Worm (Caenorhabditis elegans) whole organism, early embryonic: ENCODE data around the gene F58H7.5.

Experiments used
- B0310.2 ChIP-seq: sonication (generic microtip); optimal IDR thresholded peaks from 2 replicates; lab custom pipeline; 2016; ENCODE audit warnings: mild to moderate bottlenecking, missing genetic modification characterization, missing compliant biosample characterization
- F13C5.2 ChIP-seq: sonication (generic microtip); optimal IDR thresholded peaks from 2 replicates; lab custom pipeline; 2017; ENCODE audit warnings: mild to moderate bottlenecking, missing genetic modification characterization, inconsistent platforms, missing compliant biosample characterization
- aly-1 ChIP-seq: sonication (generic microtip); optimal IDR thresholded peaks from 2 replicates; lab custom pipeline; 2016; ENCODE audit warnings: missing genetic modification characterization, missing compliant biosample characterization
- ama-1 ChIP-seq: fragments of 150-350 bp; optimal IDR thresholded peaks from 2 replicates; lab custom pipeline; 2014
- ceh-13 ChIP-seq: fragments of 200-800 bp; sonication (Bioruptor generic); optimal IDR thresholded peaks from 2 replicates; lab custom pipeline; 2018; ENCODE audit warnings: mild to moderate bottlenecking, missing genetic modification characterization, missing compliant biosample characterization
- ceh-36 ChIP-seq: sonication (generic microtip); optimal IDR thresholded peaks from 2 replicates; lab custom pipeline; 2016; ENCODE audit warnings: missing genetic modification characterization, inconsistent platforms, missing compliant biosample characterization
- ets-7 ChIP-seq: sonication (generic microtip); optimal IDR thresholded peaks from 2 replicates; lab custom pipeline; 2016; ENCODE audit warnings: missing genotype, missing genetic modification characterization, missing compliant biosample characterization
- flt-1 ChIP-seq: fragments of 200-800 bp; sonication (Bioruptor generic); IDR thresholded peaks from 2 replicates; pipeline ENCODE4 v1.3.6; 2022; ENCODE audit warnings: missing genetic modification characterization, missing compliant biosample characterization
- hmbx-1 ChIP-seq: sonication (generic microtip); optimal IDR thresholded peaks from 2 replicates; lab custom pipeline; 2016; ENCODE audit warnings: mild to moderate bottlenecking, missing genetic modification characterization, missing compliant biosample characterization
- hmg-4 ChIP-seq: fragments of 200-800 bp; sonication (Bioruptor generic); optimal IDR thresholded peaks from 2 replicates; lab custom pipeline; 2018; ENCODE audit warnings: mild to moderate bottlenecking, missing genetic modification characterization, missing compliant biosample characterization
- hnd-1 ChIP-seq: sonication (generic microtip); optimal IDR thresholded peaks from 2 replicates; lab custom pipeline; 2016; ENCODE audit warnings: missing genetic modification characterization, missing compliant biosample characterization
- pes-1 ChIP-seq: fragments of 200-800 bp; sonication (Bioruptor generic); IDR thresholded peaks from 2 replicates; pipeline ENCODE4 v1.3.6; 2022; ENCODE audit warnings: missing genetic modification reagents, missing genetic modification characterization, missing compliant biosample characterization
- scrt-1 ChIP-seq: fragments of 200-800 bp; sonication (Bioruptor generic); IDR thresholded peaks from 2 replicates; pipeline ENCODE4 v1.3.6; 2022; ENCODE audit warnings: missing genetic modification characterization, missing compliant biosample characterization
- sea-1 ChIP-seq: fragments of 200-800 bp; sonication (Bioruptor generic); conservative IDR thresholded peaks from 2 replicates; pipeline ENCODE4 v1.3.6; 2022; ENCODE audit warnings: missing genetic modification characterization, missing compliant biosample characterization
- tbx-11 ChIP-seq: fragments of 200-800 bp; sonication (Bioruptor generic); IDR thresholded peaks from 2 replicates; pipeline ENCODE4 v1.3.6; 2022; ENCODE audit warnings: missing genetic modification characterization, missing compliant biosample characterization
- tbx-37 ChIP-seq: fragments of 200-800 bp; sonication (Bioruptor generic); conservative IDR thresholded peaks from 2 replicates; pipeline ENCODE4 v1.3.6; 2022; ENCODE audit warnings: missing genetic modification reagents, missing genetic modification characterization, missing compliant biosample characterization
- tra-4 ChIP-seq: sonication (generic microtip); optimal IDR thresholded peaks from 2 replicates; lab custom pipeline; 2017; ENCODE audit warnings: missing genetic modification characterization, missing compliant biosample characterization

F58H7.5 gene

ce11 chrIV:924323-924932 is 4.6 kb downstream of the F58H7.5 start, which contains the start of gene lgc-30:
lgc-30 (plus strand) TSS chrIV:924882.
- no peak for TF ChIP-seq tbx-11 (GFP tag; lab: Robert Waterston, UW)
- no peak for TF ChIP-seq tbx-37 (GFP tag; lab: Robert Waterston, UW)
- no peak for TF ChIP-seq pes-1 (GFP tag; lab: Robert Waterston, UW)
- TF ChIP-seq aly-1 (tag; lab: Kevin White, UChicago): no peak
- no peak for TF ChIP-seq F13C5.2 (tag; lab: Kevin White, UChicago)
- no peak for TF ChIP-seq ama-1
- TF ChIP-seq flt-1: no peak
- TF ChIP-seq hmbx-1 (tag; lab: Kevin White, UChicago): no peak
- TF ChIP-seq ceh-36 (tag; lab: Kevin White, UChicago): no peak
- TF ChIP-seq scrt-1 (GFP tag; lab: Robert Waterston, UW): no peak
- TF ChIP-seq sea-1 (GFP tag; lab: Robert Waterston, UW): no peak
- TF ChIP-seq ceh-13: no peak
- TF ChIP-seq tra-4 (tag; lab: Kevin White, UChicago): no peak

ce11 chrIV:927510-927909 is 7.7 kb downstream of the F58H7.5 start:
- TF ChIP-seq scrt-1 (GFP tag; lab: Robert Waterston, UW) (no peak), ama-1 (no peak)

ce11 chrIV:935725-936124 is 15.9 kb downstream of the F58H7.5 start, which contains the start of gene F58H7.1:
F58H7.1 (minus strand) TSS chrIV:935825.
- TF ChIP-seq ceh-13 (no peak), F13C5.2 (tag; lab: Kevin White, UChicago) (no peak), scrt-1 (GFP tag; lab: Robert Waterston, UW) (no peak), hnd-1 (tag; lab: Kevin White, UChicago) (no peak), hmbx-1 (tag; lab: Kevin White, UChicago) (no peak), ama-1 (no peak), pes-1 (GFP tag; lab: Robert Waterston, UW) (no peak), hmg-4 (GFP tag; lab: Kevin White, UChicago) (no peak), ceh-36 (tag; lab: Kevin White, UChicago) (no peak), tbx-11 (GFP tag; lab: Robert Waterston, UW) (no peak), ets-7 (no peak), aly-1 (tag; lab: Kevin White, UChicago) (no peak), sea-1 (GFP tag; lab: Robert Waterston, UW) (no peak), tbx-37 (GFP tag; lab: Robert Waterston, UW) (no peak), B0310.2 (no peak), tra-4 (tag; lab: Kevin White, UChicago) (no peak), flt-1 (no peak)

- TF ChIP-seq tbx-11 (GFP tag; lab: Robert Waterston, UW) (no peak), scrt-1 (GFP tag; lab: Robert Waterston, UW) (no peak), hmbx-1 (tag; lab: Kevin White, UChicago) (no peak), pes-1 (GFP tag; lab: Robert Waterston, UW) (no peak), ama-1 (no peak), hnd-1 (tag; lab: Kevin White, UChicago) (no peak), ceh-13 (no peak), ceh-36 (tag; lab: Kevin White, UChicago) (no peak), sea-1 (GFP tag; lab: Robert Waterston, UW) (no peak), flt-1 (no peak)
Measured at ce11 chrIV:945601-946000, 25.8 kb downstream of the F58H7.5 start, which contains the start of gene faah-3. faah-3 (minus strand) TSS chrIV:945653.

- TF ChIP-seq hnd-1 (tag; lab: Kevin White, UChicago) (no peak), pes-1 (GFP tag; lab: Robert Waterston, UW) (no peak), aly-1 (tag; lab: Kevin White, UChicago) (no peak), ceh-13 (no peak), ama-1 (no peak), tra-4 (tag; lab: Kevin White, UChicago) (no peak), B0310.2 (no peak), ceh-36 (tag; lab: Kevin White, UChicago) (no peak), F13C5.2 (tag; lab: Kevin White, UChicago) (no peak), ets-7 (no peak), scrt-1 (GFP tag; lab: Robert Waterston, UW) (no peak), tbx-11 (GFP tag; lab: Robert Waterston, UW) (no peak), flt-1 (no peak), hmbx-1 (tag; lab: Kevin White, UChicago) (no peak), tbx-37 (GFP tag; lab: Robert Waterston, UW) (no peak), sea-1 (GFP tag; lab: Robert Waterston, UW) (no peak), hmg-4 (GFP tag; lab: Kevin White, UChicago) (no peak)
Measured at ce11 chrIV:949940-950592, 30.3 kb downstream of the F58H7.5 start.

- TF ChIP-seq hnd-1 (tag; lab: Kevin White, UChicago): no peak
- no peak for TF ChIP-seq ama-1
- TF ChIP-seq ets-7: no peak
- no peak for TF ChIP-seq B0310.2
- no peak for TF ChIP-seq F13C5.2 (tag; lab: Kevin White, UChicago)
- TF ChIP-seq tra-4 (tag; lab: Kevin White, UChicago): no peak
- no peak for TF ChIP-seq tbx-37 (GFP tag; lab: Robert Waterston, UW)
- TF ChIP-seq scrt-1 (GFP tag; lab: Robert Waterston, UW): no peak
- no peak for TF ChIP-seq hmbx-1 (tag; lab: Kevin White, UChicago)
- TF ChIP-seq aly-1 (tag; lab: Kevin White, UChicago): no peak
- no peak for TF ChIP-seq sea-1 (GFP tag; lab: Robert Waterston, UW)
- TF ChIP-seq flt-1: no peak
- TF ChIP-seq pes-1 (GFP tag; lab: Robert Waterston, UW): no peak
- no peak for TF ChIP-seq ceh-36 (tag; lab: Kevin White, UChicago)
- no peak for TF ChIP-seq ceh-13
- no peak for TF ChIP-seq tbx-11 (GFP tag; lab: Robert Waterston, UW)
- TF ChIP-seq hmg-4 (GFP tag; lab: Kevin White, UChicago): no peak
Measured at ce11 chrIV:951569-951968, 31.8 kb downstream of the F58H7.5 start.
